Worm (Caenorhabditis elegans): ENCODE results near the gene ntp-1.

The ntp-1 gene

DNA sequence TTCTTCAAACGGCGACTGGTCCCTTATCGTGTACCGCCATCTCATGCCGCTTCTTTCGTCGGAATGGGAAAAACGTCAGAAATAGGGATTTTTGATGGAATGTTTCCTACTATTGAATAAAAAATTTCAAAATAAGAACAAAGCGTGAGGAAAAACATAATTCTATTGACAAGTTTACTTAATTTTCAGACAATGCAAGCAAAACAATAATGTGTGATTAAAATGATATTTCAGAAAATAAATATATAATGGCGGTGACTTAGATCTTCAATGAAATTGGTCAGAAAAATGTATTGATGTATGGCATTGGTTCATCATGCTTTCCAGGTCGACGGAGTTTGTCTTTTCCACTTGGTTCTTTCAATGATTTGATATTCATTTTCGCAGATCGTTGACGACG is at the start of gene ntp-1:
Gene ntp-1, minus strand, starts transcription at position 101 of the 400 bp plus-strand sequence.
- TF ChIP-seq akir-1 (GFP tag; optimal IDR thresholded peaks at IDR 0.05), result no peak
- TF ChIP-seq B0035.1 (tag; optimal IDR thresholded peaks at IDR 0.05), result no peak

DNA sequence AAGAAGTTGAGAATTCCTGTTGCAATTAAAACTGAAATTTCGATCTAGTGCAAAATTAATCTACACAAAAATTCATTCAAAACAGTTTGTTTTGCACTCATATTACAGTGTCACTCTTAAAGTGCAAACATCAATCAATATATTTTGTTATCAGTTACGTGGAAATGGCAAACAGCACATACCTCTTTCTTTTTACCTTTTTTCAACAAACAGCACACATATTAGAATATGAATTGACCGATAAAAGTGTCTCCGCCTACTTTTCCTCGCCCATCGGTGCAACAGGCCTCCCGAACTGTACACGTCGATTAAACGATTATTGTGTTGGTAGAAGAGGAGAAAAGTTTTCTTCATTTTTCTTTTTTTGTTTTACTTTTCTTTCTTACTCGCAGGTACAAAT is 46.6 kb upstream of the ntp-1 start:
- TF ChIP-seq attf-5 (GFP tag; optimal IDR thresholded peaks at IDR 0.05), result peak; percentile 17
- no peak for TF ChIP-seq tlf-1 (GFP tag; optimal IDR thresholded peaks at IDR 0.05)
- peak; percentile 94 for TF ChIP-seq nhr-80 (tag; optimal IDR thresholded peaks at IDR 0.05)
- TF ChIP-seq rpc-1 (optimal IDR thresholded peaks at IDR 0.05), result no peak
- TF ChIP-seq rpc-1 (tag; optimal IDR thresholded peaks at IDR 0.05), result no peak
- TF ChIP-seq let-607 (tag; optimal IDR thresholded peaks at IDR 0.05), result peak; percentile 49 to 65
- peak; percentile 26 for TF ChIP-seq ets-4 (GFP tag; optimal IDR thresholded peaks at IDR 0.05)

DNA sequence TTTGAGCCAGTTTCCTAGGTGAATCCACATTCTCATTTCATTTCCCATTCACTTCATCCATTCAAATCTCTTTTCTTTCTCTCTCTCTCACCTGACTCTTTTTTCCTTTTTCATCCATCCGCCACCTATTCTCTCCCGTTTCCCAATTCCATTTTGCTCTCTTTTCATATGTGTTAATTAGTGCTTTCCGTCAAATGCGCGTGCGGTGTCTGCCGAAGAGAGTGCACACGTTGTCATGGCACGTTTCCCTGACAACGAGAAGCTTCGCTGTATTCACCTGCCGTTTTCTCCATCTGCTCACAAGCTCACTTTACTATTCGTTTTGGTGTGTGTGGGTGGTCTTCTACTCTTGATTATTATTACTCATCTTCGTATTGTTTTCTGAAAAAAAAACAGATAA is 45.3 kb upstream of the ntp-1 start:
- TF ChIP-seq egl-18 (GFP tag; IDR thresholded peaks at IDR 0.05), result no peak
- no peak for TF ChIP-seq Y67H2A.10 (GFP tag; conservative IDR thresholded peaks at IDR 0.05)
- TF ChIP-seq snpc-4 (GFP tag; optimal IDR thresholded peaks at IDR 0.05), result no peak
- TF ChIP-seq snpc-4 (tag; optimal IDR thresholded peaks at IDR 0.05), result no peak
- TF ChIP-seq ZK185.1 (tag; optimal IDR thresholded peaks at IDR 0.05; ENCODE audit: poor library complexity, severe bottlenecking), result no peak
- TF ChIP-seq lin-26 (GFP tag; IDR thresholded peaks at IDR 0.05), result no peak
- no peak for TF ChIP-seq F23B12.7 (tag; optimal IDR thresholded peaks at IDR 0.05; ENCODE audit: insufficient read depth)
- TF ChIP-seq mes-4 (tag; optimal IDR thresholded peaks at IDR 0.05), result no peak
- no peak for TF ChIP-seq ccch-3 (GFP tag; optimal IDR thresholded peaks at IDR 0.05)
- no peak for TF ChIP-seq lag-1 (GFP tag; IDR thresholded peaks at IDR 0.05)
- no peak for TF ChIP-seq tlf-1 (GFP tag; optimal IDR thresholded peaks at IDR 0.05)
- TF ChIP-seq rpc-1 (optimal IDR thresholded peaks at IDR 0.05), result no peak
- TF ChIP-seq rpc-1 (tag; optimal IDR thresholded peaks at IDR 0.05), result no peak
- TF ChIP-seq mxl-1 (tag; optimal IDR thresholded peaks at IDR 0.05), result no peak
- TF ChIP-seq F52B5.7 (tag; optimal IDR thresholded peaks at IDR 0.05), result no peak
- TF ChIP-seq attf-6 (GFP tag; IDR thresholded peaks at IDR 0.05), result no peak
- TF ChIP-seq F49E8.2 (tag; optimal IDR thresholded peaks at IDR 0.05; ENCODE audit: insufficient read depth), result no peak
- TF ChIP-seq F10E7.11 (tag; optimal IDR thresholded peaks at IDR 0.05), result no peak
- TF ChIP-seq bed-1 (GFP tag; IDR thresholded peaks at IDR 0.05), result no peak
- no peak for TF ChIP-seq ekl-4 (GFP tag; IDR thresholded peaks at IDR 0.05)
- no peak for TF ChIP-seq nhr-120 (GFP tag; IDR thresholded peaks at IDR 0.05)

DNA sequence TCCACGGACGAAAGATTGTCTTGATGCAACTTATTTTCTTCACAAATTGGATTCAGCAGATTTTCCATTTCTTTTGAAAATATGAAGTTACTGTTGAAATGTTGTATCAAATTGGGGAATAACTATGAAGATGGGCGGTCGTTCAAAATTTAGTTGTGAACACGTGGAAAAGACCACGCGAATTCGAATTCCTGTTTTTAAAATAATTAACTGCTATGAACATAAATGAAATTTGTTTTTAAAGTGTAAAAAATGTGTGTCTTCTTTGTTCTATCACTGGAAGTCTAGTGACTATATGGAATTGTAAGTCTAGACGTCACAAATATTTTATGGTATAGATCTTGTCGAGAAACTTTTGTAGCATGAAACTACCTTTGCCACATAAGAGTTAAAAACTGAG is 43.8 kb upstream of the ntp-1 start, which contains the start of gene C06A6.7:
Gene C06A6.7, minus strand, starts transcription at position 101 of the 400 bp plus-strand sequence.
- TF ChIP-seq cebp-1 (GFP tag; IDR thresholded peaks at IDR 0.05) (no peak), cebp-1 (tag; optimal IDR thresholded peaks at IDR 0.05) (no peak), hlh-12 (tag; optimal IDR thresholded peaks at IDR 0.05) (no peak), fkh-3 (tag; optimal IDR thresholded peaks at IDR 0.05) (no peak), K12H6.12 (tag; optimal IDR thresholded peaks at IDR 0.05) (no peak), lag-1 (GFP tag; IDR thresholded peaks at IDR 0.05) (no peak), let-526 (GFP tag; IDR thresholded peaks at IDR 0.05) (no peak), cebp-2 (GFP tag; IDR thresholded peaks at IDR 0.05) (no peak), Y53F4B.3 (GFP tag; IDR thresholded peaks at IDR 0.05) (no peak), madf-8 (GFP tag; conservative IDR thresholded peaks at IDR 0.05) (no peak), pbrm-1 (GFP tag; IDR thresholded peaks at IDR 0.05) (no peak), T07F8.4 (tag; optimal IDR thresholded peaks at IDR 0.05) (no peak), mxl-1 (tag; optimal IDR thresholded peaks at IDR 0.05) (no peak), madf-6 (GFP tag; IDR thresholded peaks at IDR 0.05) (no peak)
